ENCODE assay signal across 5 worm cellular contexts in the genomic region with DNA sequence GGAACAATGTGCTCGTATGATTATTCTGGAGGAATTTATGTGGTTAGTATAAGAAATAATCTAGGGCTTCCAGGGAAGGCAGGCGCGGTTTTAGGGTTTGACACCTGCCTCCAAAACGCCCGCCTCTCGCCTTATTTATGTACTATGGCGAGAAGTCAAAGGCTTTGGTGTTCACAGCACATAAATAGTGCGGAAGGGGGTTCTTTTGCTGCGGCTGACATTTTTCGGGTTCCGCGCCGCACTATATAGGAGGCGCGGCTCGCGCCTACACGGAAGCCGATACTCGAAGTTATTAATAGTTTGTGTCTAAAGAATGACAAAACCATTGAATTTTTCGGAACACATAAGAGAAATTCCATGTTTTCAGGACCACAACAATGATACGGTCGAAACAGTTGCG.
A peak's percentile ranks its signal among the peaks of the same experiment; 100 is the strongest.
TF ChIP-seq lines count a peak whose summit lies in the region.

No protein-coding gene starts in this region.

TF ChIP-seq in whole organism, L1 larva, 84 proteins besides CTCF, POLR2A, EP300 and RAD21:
- TF ChIP-seq hpl-2 (GFP tag; optimal IDR thresholded peaks at IDR 0.05; lab: Kevin White, UChicago) (no peak), lin-14 (GFP tag; optimal IDR thresholded peaks at IDR 0.05; lab: Kevin White, UChicago) (no peak), snpc-4 (tag; optimal IDR thresholded peaks at IDR 0.05; lab: Kevin White, UChicago) (peak; percentile 68), lin-39 (tag; optimal IDR thresholded peaks at IDR 0.05; lab: Kevin White, UChicago) (no peak), nhr-47 (tag; optimal IDR thresholded peaks at IDR 0.05; lab: Kevin White, UChicago) (no peak), C04F5.9 (tag; optimal IDR thresholded peaks at IDR 0.05; lab: Kevin White, UChicago) (no peak), unc-130 (tag; optimal IDR thresholded peaks at IDR 0.05; lab: Kevin White, UChicago) (no peak), zag-1 (tag; optimal IDR thresholded peaks at IDR 0.05; lab: Kevin White, UChicago) (no peak)

TF ChIP-seq in whole organism, L2 larva, 48 proteins besides CTCF, POLR2A, EP300 and RAD21:
- TF ChIP-seq ama-1 (optimal IDR thresholded peaks at IDR 0.05; lab: Kevin White, UChicago), result no peak
- TF ChIP-seq nhr-21 (tag; optimal IDR thresholded peaks at IDR 0.05; lab: Kevin White, UChicago), result no peak
- no peak for TF ChIP-seq unc-39 (tag; optimal IDR thresholded peaks at IDR 0.05; lab: Kevin White, UChicago)
- TF ChIP-seq crh-2 (tag; optimal IDR thresholded peaks at IDR 0.05; lab: Kevin White, UChicago), result no peak
- no peak for TF ChIP-seq unc-62 (GFP tag; optimal IDR thresholded peaks at IDR 0.05; lab: Kevin White, UChicago)
- peak; percentile 61 for TF ChIP-seq snpc-4 (tag; optimal IDR thresholded peaks at IDR 0.05; lab: Kevin White, UChicago)

TF ChIP-seq in whole organism, L3 larva, 47 proteins besides CTCF, POLR2A, EP300 and RAD21:
- no peak for TF ChIP-seq nhr-12 (tag; optimal IDR thresholded peaks at IDR 0.05; lab: Kevin White, UChicago)
- TF ChIP-seq snpc-4 (tag; optimal IDR thresholded peaks at IDR 0.05; lab: Kevin White, UChicago), result peak; percentile 60
TF ChIP-seq in whole organism, L3 larva: peak in this region for 1.

TF ChIP-seq in whole organism, L4 larva, 104 proteins besides CTCF, POLR2A, EP300 and RAD21:
- TF ChIP-seq nhr-6 (tag; optimal IDR thresholded peaks at IDR 0.05; lab: Kevin White, UChicago) (no peak), snpc-4 (tag; optimal IDR thresholded peaks at IDR 0.05; lab: Kevin White, UChicago) (peak; percentile 52)

TF ChIP-seq in whole organism, young adult, 124 proteins besides CTCF, POLR2A, EP300 and RAD21:
- no peak for TF ChIP-seq lin-40 (tag; optimal IDR thresholded peaks at IDR 0.05; lab: Kevin White, UChicago)
- no peak for TF ChIP-seq attf-3 (GFP tag; conservative IDR thresholded peaks at IDR 0.05; lab: Robert Waterston, UW)
- TF ChIP-seq snpc-4 (GFP tag; optimal IDR thresholded peaks at IDR 0.05; lab: Kevin White, UChicago), result peak; percentile 43
- TF ChIP-seq snpc-4 (tag; optimal IDR thresholded peaks at IDR 0.05; lab: Kevin White, UChicago), result peak in 3 of 4 experiments; percentile 65 to 90 (median 88)
- TF ChIP-seq lin-26 (GFP tag; IDR thresholded peaks at IDR 0.05; lab: Robert Waterston, UW), result 0 out of 2 replicates have a peak, but pooled peaks have one; percentile 45
- TF ChIP-seq attf-5 (GFP tag; optimal IDR thresholded peaks at IDR 0.05; lab: Kevin White, UChicago), result no peak
- 0 out of 2 replicates have a peak, but pooled peaks have one; percentile 8 for TF ChIP-seq nfyb-1 (GFP tag; IDR thresholded peaks at IDR 0.05; lab: Robert Waterston, UW)
- peak; percentile 49; the same call in 1 of the 2 replicates for TF ChIP-seq hmg-1.2 (GFP tag; IDR thresholded peaks at IDR 0.05; lab: Robert Waterston, UW)
- no peak for TF ChIP-seq hlh-12 (tag; optimal IDR thresholded peaks at IDR 0.05; lab: Kevin White, UChicago)
- no peak for TF ChIP-seq atf-7 (tag; optimal IDR thresholded peaks at IDR 0.05; lab: Kevin White, UChicago)
- peak; percentile 57 for TF ChIP-seq snpc-1.1 (tag; optimal IDR thresholded peaks at IDR 0.05; lab: Kevin White, UChicago; ENCODE audit: insufficient read depth)
- no peak for TF ChIP-seq him-1 (tag; optimal IDR thresholded peaks at IDR 0.05; lab: Kevin White, UChicago)
